Worm (Caenorhabditis elegans) whole organism, early embryonic: ENCODE results near the gene F59H6.14.
"Not testable (repeated sequence)": the region's sequence is repeated elsewhere in the genome, so short reads cannot be mapped to it uniquely, and the experiment has no call there.

ENCODE experiments used
- ama-1 ChIP-seq: fragments of 150-350 bp; optimal IDR thresholded peaks from 2 replicates; lab custom pipeline; 2014
- ceh-36 ChIP-seq: sonication (generic microtip); optimal IDR thresholded peaks from 2 replicates; lab custom pipeline; 2016; ENCODE audit warnings: missing genetic modification characterization, inconsistent platforms, missing compliant biosample characterization
- flt-1 ChIP-seq: fragments of 200-800 bp; sonication (Bioruptor generic); IDR thresholded peaks from 2 replicates; pipeline ENCODE4 v1.3.6; 2022; ENCODE audit warnings: missing genetic modification characterization, missing compliant biosample characterization
- sea-1 ChIP-seq: fragments of 200-800 bp; sonication (Bioruptor generic); conservative IDR thresholded peaks from 2 replicates; pipeline ENCODE4 v1.3.6; 2022; ENCODE audit warnings: missing genetic modification characterization, missing compliant biosample characterization
- tbx-11 ChIP-seq: fragments of 200-800 bp; sonication (Bioruptor generic); IDR thresholded peaks from 2 replicates; pipeline ENCODE4 v1.3.6; 2022; ENCODE audit warnings: missing genetic modification characterization, missing compliant biosample characterization

DNA sequence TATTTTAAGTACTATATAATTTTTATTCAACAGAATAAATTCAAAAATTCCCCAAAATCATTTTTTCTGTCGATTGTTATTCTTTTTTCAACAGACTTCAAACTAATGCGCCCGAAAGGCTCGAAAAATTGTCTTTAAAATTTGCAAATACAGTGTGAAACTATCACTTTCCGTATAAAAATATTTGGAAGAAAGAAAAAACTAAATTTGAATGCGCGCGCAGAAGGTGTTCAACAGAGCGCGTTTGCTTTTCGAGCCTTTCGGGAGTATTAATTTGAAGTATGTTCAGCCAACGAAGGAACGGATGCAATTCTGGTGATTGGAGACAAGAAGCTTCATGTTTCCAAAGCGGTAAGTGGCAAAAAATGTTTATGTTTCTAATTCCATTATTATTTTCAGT lies 1.1 kb upstream of the F59H6.14 start, which contains the start of gene btb-4:
- not testable (repeated sequence) for TF ChIP-seq flt-1 (GFP tag; lab: Robert Waterston, UW); ama-1; ceh-36 (tag; lab: Kevin White, UChicago); tbx-11 (GFP tag; lab: Robert Waterston, UW); sea-1 (GFP tag; lab: Robert Waterston, UW)
